Worm (Caenorhabditis elegans) whole organism, L4/young adult: Measurements from ENCODE around the gene ztf-14.

Source experiments
- W03F9.2 ChIP-seq: fragments of 150-350 bp; optimal IDR thresholded peaks from 2 replicates; lab custom pipeline; 2014; ENCODE audit warnings: missing biosample characterization, missing genetic modification characterization
- him-1 ChIP-seq: sonication (generic microtip); optimal IDR thresholded peaks from 2 replicates; lab custom pipeline; 2016; ENCODE audit warnings: missing genotype, missing genetic modification reagents, missing genetic modification characterization, missing compliant biosample characterization

- no peak for TF ChIP-seq him-1 (tag; lab: Kevin White, UChicago)
- TF ChIP-seq W03F9.2 (tag; lab: Kevin White, UChicago): no peak
These were observed 40.5 kb upstream of the ztf-14 start, which contains the start of gene Y66C5A.1 for ce11 chrX:14455419-14455818.
